Fruit fly (Drosophila melanogaster): ENCODE measurements around the gene Cpr76Bd.

DNA sequence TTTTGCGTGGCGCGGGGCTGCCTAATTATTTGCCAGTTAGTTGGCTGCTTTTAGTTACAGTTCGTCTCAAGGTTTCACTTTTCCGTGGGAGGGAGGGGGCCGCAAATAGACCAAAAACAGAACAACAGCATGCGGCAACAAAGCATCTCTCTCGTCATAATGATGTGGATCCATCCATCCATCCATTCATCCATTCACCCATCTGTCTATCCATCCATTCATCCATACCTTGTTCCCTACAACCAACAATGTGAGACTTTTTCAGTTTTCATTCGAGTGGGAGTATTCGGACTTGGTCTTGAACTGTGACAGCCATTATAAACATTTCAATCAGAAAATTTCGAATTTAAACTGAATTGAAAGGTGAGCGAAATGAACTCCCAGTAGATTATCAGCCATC, 46.8 kb downstream of the Cpr76Bd start:
- TF ChIP-seq psq (GFP tag; optimal IDR thresholded peaks at IDR 0.05) (no peak), dsf (GFP tag; optimal IDR thresholded peaks at IDR 0.05; ENCODE audit: borderline replicate concordance) (no peak), CG9705 (GFP tag; optimal IDR thresholded peaks at IDR 0.05) (no peak), h (GFP tag; optimal IDR thresholded peaks at IDR 0.05) (no peak), jim (GFP tag; optimal IDR thresholded peaks at IDR 0.05) (no peak), tai (GFP tag; optimal IDR thresholded peaks at IDR 0.05) (no peak)
